Worm (Caenorhabditis elegans) whole organism, young adult: ENCODE results near the gene riok-3.

Experiments used
- B0019.2 ChIP-seq: fragments of 200-800 bp; sonication (Bioruptor generic); conservative IDR thresholded peaks from 2 replicates; pipeline ENCODE4 v1.3.6; 2022; ENCODE audit warnings: missing genetic modification reagents, missing genetic modification characterization, missing compliant biosample characterization
- C06A6.2 ChIP-seq: fragments of 200-800 bp; sonication (Bioruptor generic); conservative IDR thresholded peaks from 2 replicates; pipeline ENCODE4 v1.3.6; 2022; ENCODE audit warnings: missing genetic modification characterization, missing compliant biosample characterization
- D2030.7 ChIP-seq: fragments of 200-800 bp; sonication (Bioruptor generic); IDR thresholded peaks from 2 replicates; pipeline ENCODE4 v1.3.6; 2022; ENCODE audit warnings: missing genetic modification reagents, missing genetic modification characterization, missing compliant biosample characterization
- F22D6.2 ChIP-seq: sonication (generic microtip); optimal IDR thresholded peaks from 2 replicates; lab custom pipeline; 2016; ENCODE audit warnings: mild to moderate bottlenecking, missing genetic modification characterization, missing compliant biosample characterization
- F23B12.7 ChIP-seq: sonication (generic microtip); optimal IDR thresholded peaks from 2 replicates; lab custom pipeline; 2017; ENCODE audit warnings: missing genetic modification characterization, mild to moderate bottlenecking, missing compliant biosample characterization, antibody characterized with exemption, moderate library complexity; ENCODE audit not compliant: insufficient read depth
- F33H1.4 ChIP-seq: fragments of 200-800 bp; sonication (Bioruptor generic); IDR thresholded peaks from 2 replicates; pipeline ENCODE4 v1.3.6; 2022; ENCODE audit warnings: missing genetic modification reagents, missing genetic modification characterization, missing compliant biosample characterization
- Y79H2A.3 ChIP-seq: fragments of 200-800 bp; sonication (Bioruptor generic); conservative IDR thresholded peaks from 2 replicates; pipeline ENCODE4 v1.3.6; 2022; ENCODE audit warnings: missing genetic modification reagents, missing genetic modification characterization, missing compliant biosample characterization
- akir-1 ChIP-seq: fragments of 200-800 bp; sonication (Bioruptor generic); optimal IDR thresholded peaks from 2 replicates; lab custom pipeline; 2018; ENCODE audit warnings: mild to moderate bottlenecking, missing genetic modification characterization, moderate library complexity, missing compliant biosample characterization
- aptf-2 ChIP-seq: fragments of 200-800 bp; sonication (Bioruptor generic); conservative IDR thresholded peaks from 2 replicates; pipeline ENCODE4 v1.3.6; 2022; ENCODE audit warnings: missing genetic modification reagents, missing genetic modification characterization, missing compliant biosample characterization
- attf-3 ChIP-seq: fragments of 200-800 bp; sonication (Bioruptor generic); conservative IDR thresholded peaks from 2 replicates; pipeline ENCODE4 v1.3.6; 2022; ENCODE audit warnings: missing genetic modification reagents, missing genetic modification characterization, missing compliant biosample characterization
- bed-1 ChIP-seq: fragments of 200-800 bp; sonication (Bioruptor generic); IDR thresholded peaks from 2 replicates; pipeline ENCODE4 v1.3.6; 2022; ENCODE audit warnings: missing genetic modification reagents, missing genetic modification characterization, missing compliant biosample characterization
- ccch-3 ChIP-seq: fragments of 200-800 bp; sonication (Bioruptor generic); optimal IDR thresholded peaks from 2 replicates; lab custom pipeline; 2018; ENCODE audit warnings: mild to moderate bottlenecking, missing genetic modification characterization, missing compliant biosample characterization
- chd-7 ChIP-seq: sonication (generic microtip); optimal IDR thresholded peaks from 2 replicates; lab custom pipeline; 2016; ENCODE audit warnings: mild to moderate bottlenecking, missing genetic modification characterization, moderate library complexity, missing compliant biosample characterization
- die-1 ChIP-seq: sonication (generic microtip); optimal IDR thresholded peaks from 2 replicates; lab custom pipeline; 2016; ENCODE audit warnings: missing genotype, mild to moderate bottlenecking, missing genetic modification characterization, missing compliant biosample characterization
- dox-1 ChIP-seq: fragments of 200-800 bp; sonication (Bioruptor generic); IDR thresholded peaks from 2 replicates; pipeline ENCODE4 v1.3.6; 2022; ENCODE audit warnings: missing genetic modification reagents, missing genetic modification characterization, missing compliant biosample characterization
- hsf-1 ChIP-seq: fragments of 200-800 bp; sonication (Bioruptor generic); IDR thresholded peaks from 2 replicates; pipeline ENCODE4 v1.3.6; 2022; ENCODE audit warnings: missing genetic modification reagents, missing genetic modification characterization, missing compliant biosample characterization
- lag-1 ChIP-seq: fragments of 200-800 bp; sonication (Bioruptor generic); IDR thresholded peaks from 2 replicates; pipeline ENCODE4 v1.3.6; 2022; ENCODE audit warnings: missing genetic modification reagents, missing genetic modification characterization, missing compliant biosample characterization
- lin-35 ChIP-seq, 3 experiments: fragments of 150-350 bp in 2 of 3; sonication (generic microtip) in 1 of 3; optimal IDR thresholded peaks; 2 replicates each; lab custom pipeline; 2014 to 2018; ENCODE audit warnings: missing biosample characterization in 3 of 3, missing genetic modification characterization in 3 of 3, missing genetic modification reagents in 3 of 3
- lin-40 ChIP-seq: sonication (generic microtip); optimal IDR thresholded peaks from 2 replicates; lab custom pipeline; 2016; ENCODE audit warnings: missing genetic modification characterization, mild to moderate bottlenecking, missing compliant biosample characterization, missing genotype, missing genetic modification reagents
- lir-1 ChIP-seq: fragments of 200-800 bp; sonication (Bioruptor generic); conservative IDR thresholded peaks from 2 replicates; pipeline ENCODE4 v1.3.6; 2022; ENCODE audit warnings: missing genetic modification reagents, missing genetic modification characterization, missing compliant biosample characterization
- lsl-1 ChIP-seq: fragments of 200-800 bp; sonication (Bioruptor generic); optimal IDR thresholded peaks from 2 replicates; lab custom pipeline; 2018; ENCODE audit warnings: mild to moderate bottlenecking, missing genetic modification characterization, moderate library complexity, missing compliant biosample characterization
- madf-6 ChIP-seq: fragments of 200-800 bp; sonication (Bioruptor generic); IDR thresholded peaks from 2 replicates; pipeline ENCODE4 v1.3.6; 2022; ENCODE audit warnings: missing genetic modification reagents, missing genetic modification characterization, missing compliant biosample characterization
- madf-8 ChIP-seq: fragments of 200-800 bp; sonication (Bioruptor generic); conservative IDR thresholded peaks from 2 replicates; pipeline ENCODE4 v1.3.6; 2022; ENCODE audit warnings: missing genetic modification reagents, missing genetic modification characterization, missing compliant biosample characterization
- mes-4 ChIP-seq: sonication (generic microtip); optimal IDR thresholded peaks from 2 replicates; lab custom pipeline; 2016; ENCODE audit warnings: missing genotype, missing genetic modification characterization, missing compliant biosample characterization
- mxl-1 ChIP-seq: sonication (generic microtip); optimal IDR thresholded peaks from 2 replicates; lab custom pipeline; 2016; ENCODE audit warnings: missing genetic modification characterization, missing compliant biosample characterization
- nfya-1 ChIP-seq: sonication (generic microtip); optimal IDR thresholded peaks from 2 replicates; lab custom pipeline; 2017; ENCODE audit warnings: antibody characterized with exemption, missing compliant biosample characterization, missing genetic modification characterization, borderline replicate concordance; ENCODE audit not compliant: insufficient read depth
- nfya-2 ChIP-seq: fragments of 200-800 bp; sonication (Bioruptor generic); IDR thresholded peaks from 2 replicates; pipeline ENCODE4 v1.3.6; 2022; ENCODE audit warnings: missing genetic modification reagents, missing genetic modification characterization, missing compliant biosample characterization
- nfyb-1 ChIP-seq: fragments of 200-800 bp; sonication (Bioruptor generic); IDR thresholded peaks from 2 replicates; pipeline ENCODE4 v1.3.6; 2022; ENCODE audit warnings: missing genetic modification reagents, missing genetic modification characterization, missing compliant biosample characterization
- pbrm-1 ChIP-seq: fragments of 200-800 bp; sonication (Bioruptor generic); IDR thresholded peaks from 2 replicates; pipeline ENCODE4 v1.3.6; 2022; ENCODE audit warnings: missing genetic modification reagents, missing genetic modification characterization, missing compliant biosample characterization
- rec-8 ChIP-seq, 2 experiments: sonication (generic microtip); optimal IDR thresholded peaks; 2 replicates each; lab custom pipeline; 2016; ENCODE audit warnings: mild to moderate bottlenecking in 2 of 2, missing genetic modification characterization in 2 of 2, missing genetic modification reagents in 2 of 2, missing genotype in 2 of 2, missing biosample characterization in 1 of 2, missing compliant biosample characterization in 1 of 2, moderate library complexity in 1 of 2
- rpc-1 ChIP-seq, 2 experiments: fragments of 150-350 bp in 1 of 2; sonication (generic microtip) in 1 of 2; optimal IDR thresholded peaks; 2 replicates each; lab custom pipeline; 2014 to 2018; ENCODE audit warnings: missing biosample characterization in 1 of 2, missing genetic modification characterization in 1 of 2, missing genetic modification reagents in 1 of 2, missing genotype in 1 of 2
- sdz-38 ChIP-seq: sonication (generic microtip); optimal IDR thresholded peaks from 2 replicates; lab custom pipeline; 2016; ENCODE audit warnings: missing genotype, missing genetic modification characterization, missing compliant biosample characterization
- sea-2 ChIP-seq: fragments of 200-800 bp; sonication (Bioruptor generic); IDR thresholded peaks from 2 replicates; pipeline ENCODE4 v1.3.6; 2022; ENCODE audit warnings: missing genetic modification characterization, missing compliant biosample characterization
- snpc-4 ChIP-seq, 5 experiments: fragments of 150-350 bp in 1 of 5; sonication (generic microtip) in 4 of 5; optimal IDR thresholded peaks; 2 replicates each; lab custom pipeline; 2014 to 2018; ENCODE audit warnings: missing genetic modification characterization in 5 of 5, missing biosample characterization in 3 of 5, antibody characterized with exemption in 2 of 5, mild to moderate bottlenecking in 2 of 5, missing compliant biosample characterization in 2 of 5, missing genotype in 2 of 5, moderate library complexity in 2 of 5, missing genetic modification reagents in 1 of 5
- tbp1 ChIP-seq: fragments of 200-800 bp; sonication (Bioruptor generic); optimal IDR thresholded peaks from 2 replicates; lab custom pipeline; 2018; ENCODE audit warnings: mild to moderate bottlenecking, missing genetic modification characterization, missing compliant biosample characterization
- unc-130 ChIP-seq: sonication (generic microtip); optimal IDR thresholded peaks from 2 replicates; lab custom pipeline; 2016; ENCODE audit warnings: missing genetic modification reagents, missing genetic modification characterization, missing compliant biosample characterization
- ztf-22 ChIP-seq: fragments of 200-800 bp; sonication (Bioruptor generic); optimal IDR thresholded peaks from 2 replicates; lab custom pipeline; 2018; ENCODE audit warnings: mild to moderate bottlenecking, missing genetic modification characterization, moderate library complexity, missing compliant biosample characterization

Gene riok-3

DNA sequence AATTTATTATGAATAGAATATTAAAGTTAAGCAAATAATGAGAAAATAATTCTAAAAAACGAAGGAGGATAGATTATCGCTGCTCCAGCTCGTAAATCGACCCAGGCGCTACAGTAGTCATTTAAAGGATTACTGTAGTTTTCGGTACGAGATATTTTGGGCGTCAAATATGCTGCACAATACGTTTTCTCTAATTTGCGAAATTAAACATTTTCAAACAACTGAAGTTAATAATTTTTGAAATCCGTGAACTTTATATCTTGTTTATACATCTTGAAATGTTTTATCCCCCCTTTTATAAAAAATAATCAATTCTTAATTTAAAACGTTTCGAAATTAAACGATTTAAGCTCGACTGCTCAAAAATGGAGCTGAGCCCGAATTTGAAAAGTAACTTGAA, 41.3 kb upstream of the riok-3 start, which contains the start of gene K11H3.2:
Gene K11H3.2, plus strand, starts transcription at position 301 of the 400 bp plus-strand sequence.
- TF ChIP-seq lsl-1 (GFP tag; lab: Kevin White, UChicago) (peak; percentile 13), F23B12.7 (tag; lab: Kevin White, UChicago) (no peak)

DNA sequence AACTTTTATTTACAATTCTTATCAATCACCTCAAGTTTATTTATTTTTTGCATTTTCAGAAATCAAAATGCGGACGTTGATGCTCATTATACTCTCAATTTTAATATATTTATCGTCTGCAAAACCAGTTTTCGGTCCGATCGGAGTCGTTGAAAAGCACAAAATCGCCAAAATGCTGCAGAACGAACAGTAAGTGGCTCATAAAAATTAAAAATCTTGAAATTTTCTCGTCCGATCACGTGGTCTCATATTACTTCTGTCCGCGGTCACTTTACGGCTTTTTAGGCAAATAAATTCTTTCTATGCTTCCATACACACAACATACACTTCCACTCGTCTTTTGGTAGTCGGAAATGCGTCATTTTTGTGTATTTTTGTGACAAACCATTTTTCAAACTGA, 38.9 kb upstream of the riok-3 start, which contains the start of gene K11H3.5:
Gene K11H3.5, plus strand, starts transcription at position 54 of the 400 bp plus-strand sequence.
- no peak for TF ChIP-seq sdz-38 (tag; lab: Kevin White, UChicago)
- no peak for TF ChIP-seq D2030.7
- TF ChIP-seq rec-8 (tag; optimal IDR thresholded peaks at IDR 0.05; lab: Kevin White, UChicago), result no peak
- no peak for TF ChIP-seq lsl-1 (GFP tag; lab: Kevin White, UChicago)
- no peak for TF ChIP-seq dox-1 (GFP tag; lab: Robert Waterston, UW)
- TF ChIP-seq aptf-2 (GFP tag; lab: Robert Waterston, UW), result no peak
- TF ChIP-seq C06A6.2, result no peak
- TF ChIP-seq, all 124 proteins: peak for 0

DNA sequence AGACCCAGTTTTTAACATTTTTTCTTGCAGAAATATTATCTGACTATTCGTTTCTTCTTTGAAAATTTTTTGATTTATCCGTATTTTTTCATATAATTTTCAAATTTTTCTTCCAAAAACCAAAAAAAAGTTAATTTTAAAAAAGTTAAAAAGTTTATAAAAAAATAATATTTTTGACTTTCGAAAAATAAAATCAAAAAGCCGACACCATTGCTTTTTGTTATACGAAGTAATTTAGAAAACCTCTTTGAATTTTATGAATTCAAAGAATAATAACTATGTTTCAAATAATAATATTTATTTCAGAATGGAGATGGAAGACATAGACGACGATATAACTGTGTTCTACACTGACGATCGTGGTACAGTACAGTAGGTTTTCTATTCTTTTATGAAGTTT, 30.1 kb upstream of the riok-3 start, which contains the start of gene K11H3.8:
Gene K11H3.8, plus strand, starts transcription at position 301 of the 400 bp plus-strand sequence.
- TF ChIP-seq chd-7 (tag; lab: Kevin White, UChicago) (no peak), ztf-22 (GFP tag; lab: Kevin White, UChicago) (no peak)

DNA sequence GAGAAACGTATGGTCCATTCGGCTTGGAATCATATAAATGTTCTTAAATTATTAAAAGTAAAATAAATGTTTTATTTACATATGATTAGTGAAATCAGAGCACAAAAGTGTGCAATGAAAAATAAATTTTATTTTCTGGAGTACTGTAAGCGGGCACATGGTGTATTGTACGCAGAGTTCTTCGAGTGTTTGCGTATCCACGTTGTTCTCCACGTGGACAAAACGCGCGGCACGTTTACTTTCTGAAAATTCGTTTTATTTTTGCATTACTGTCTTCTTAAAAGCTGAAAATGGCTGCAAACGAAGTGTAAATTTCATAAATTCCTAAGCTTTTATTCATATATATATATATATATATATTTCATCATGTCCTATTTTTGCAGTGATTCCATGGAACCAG, 27.8 kb upstream of the riok-3 start:
- no peak for TF ChIP-seq lir-1 (GFP tag; lab: Robert Waterston, UW)
- TF ChIP-seq mes-4 (tag; lab: Kevin White, UChicago), result no peak
- TF ChIP-seq madf-6, result peak; percentile 59; the same call in 1 of the 2 replicates
- TF ChIP-seq tbp1 (GFP tag; lab: Kevin White, UChicago), result no peak
- TF ChIP-seq nfya-1 (tag; lab: Kevin White, UChicago), result no peak
- no peak for TF ChIP-seq attf-3 (GFP tag; lab: Robert Waterston, UW)
- no peak for TF ChIP-seq bed-1 (GFP tag; lab: Robert Waterston, UW)
- TF ChIP-seq F33H1.4 (GFP tag; lab: Robert Waterston, UW), result peak; percentile 52
- peak; percentile 52 for TF ChIP-seq madf-8 (GFP tag; lab: Robert Waterston, UW)
- TF ChIP-seq ztf-22 (GFP tag; lab: Kevin White, UChicago), result no peak
- no peak for TF ChIP-seq snpc-4 (GFP tag; optimal IDR thresholded peaks at IDR 0.05; lab: Kevin White, UChicago)
- TF ChIP-seq snpc-4 (tag; optimal IDR thresholded peaks at IDR 0.05; lab: Kevin White, UChicago), result peak in 1 of 4 experiments; percentile 11
- no peak for TF ChIP-seq akir-1
- no peak for TF ChIP-seq hsf-1 (GFP tag; lab: Robert Waterston, UW)
- TF ChIP-seq D2030.7, result peak; percentile 20; the same call in 1 of the 2 replicates
- no peak for TF ChIP-seq Y79H2A.3 (GFP tag; lab: Robert Waterston, UW)
- TF ChIP-seq unc-130, result peak; percentile 43
- TF ChIP-seq lin-35 (GFP tag; optimal IDR thresholded peaks at IDR 0.05; lab: Kevin White, UChicago), result no peak
- TF ChIP-seq nfya-2 (GFP tag; lab: Robert Waterston, UW), result no peak
- no peak for TF ChIP-seq lag-1 (GFP tag; lab: Robert Waterston, UW)
- no peak for TF ChIP-seq nfyb-1
- TF ChIP-seq lsl-1 (GFP tag; lab: Kevin White, UChicago), result peak; percentile 83
- TF ChIP-seq lin-40 (tag; lab: Kevin White, UChicago), result no peak

DNA sequence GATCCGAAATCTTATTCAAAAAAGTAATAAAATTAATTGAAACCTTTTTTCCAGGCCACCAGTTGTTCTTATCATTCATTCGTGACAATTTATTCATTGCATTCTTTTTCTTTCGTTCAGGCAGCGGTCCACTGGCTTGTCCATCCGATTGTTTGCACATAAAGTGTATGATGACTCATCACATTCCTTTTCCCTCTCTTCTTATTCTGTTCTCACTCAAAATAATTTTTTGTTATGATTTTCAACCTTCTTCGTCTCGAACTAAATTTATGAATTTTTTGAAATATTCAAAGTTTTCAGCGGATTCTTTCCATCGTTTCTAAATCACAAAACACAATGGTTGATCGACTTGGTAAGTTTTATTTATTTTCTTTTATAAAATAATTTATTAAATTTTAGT, 25.7 kb upstream of the riok-3 start, which contains the start of gene ZK632.12:
Gene ZK632.12, plus strand, starts transcription at position 301 of the 400 bp plus-strand sequence.
- TF ChIP-seq ccch-3 (GFP tag; lab: Kevin White, UChicago) (no peak), F22D6.2 (no peak), pbrm-1 (no peak), dox-1 (GFP tag; lab: Robert Waterston, UW) (no peak), lag-1 (GFP tag; lab: Robert Waterston, UW) (no peak), mxl-1 (no peak), rpc-1 (optimal IDR thresholded peaks at IDR 0.05; lab: Kevin White, UChicago) (no peak), rpc-1 (tag; optimal IDR thresholded peaks at IDR 0.05; lab: Kevin White, UChicago) (no peak), B0019.2 (GFP tag; lab: Robert Waterston, UW) (no peak), sea-2 (GFP tag; lab: Robert Waterston, UW) (no peak), die-1 (tag; lab: Kevin White, UChicago) (no peak)
